Worm (Caenorhabditis elegans): ENCODE data around the gene irk-1.

- no peak for TF ChIP-seq hlh-30 (tag; optimal IDR thresholded peaks at IDR 0.05; ENCODE audit: insufficient read depth)
- no peak for TF ChIP-seq pat-9 (tag; optimal IDR thresholded peaks at IDR 0.05)
- TF ChIP-seq sox-2 (GFP tag; IDR thresholded peaks at IDR 0.05), result no peak
These were observed 30.7 kb upstream of the irk-1 start for ce11 chrX:6808640-6809039.

All from whole organism, late embryonic.